Fruit fly (Drosophila melanogaster): Measurements from ENCODE around the gene CG6931.

- TF ChIP-seq Sin3A (optimal IDR thresholded peaks at IDR 0.05) (no peak), psq (optimal IDR thresholded peaks at IDR 0.05) (no peak)
Measured at dm6 chr3L:11984606-11985005, 5.9 kb upstream of the CG6931 start, which contains the start of gene CG6938.
